Fruit fly (Drosophila melanogaster) S2 (cell line): Measurements from ENCODE around the gene CG12992.

Source experiments
- CG8478 ChIP-seq: fragments of >200 bp; optimal IDR thresholded peaks from 2 replicates; lab custom pipeline; 2018
- CTCF ChIP-seq, 2 experiments: fragments of >200 bp; optimal IDR thresholded peaks; 2 replicates each; lab custom pipeline; 2018

Gene CG12992

DNA sequence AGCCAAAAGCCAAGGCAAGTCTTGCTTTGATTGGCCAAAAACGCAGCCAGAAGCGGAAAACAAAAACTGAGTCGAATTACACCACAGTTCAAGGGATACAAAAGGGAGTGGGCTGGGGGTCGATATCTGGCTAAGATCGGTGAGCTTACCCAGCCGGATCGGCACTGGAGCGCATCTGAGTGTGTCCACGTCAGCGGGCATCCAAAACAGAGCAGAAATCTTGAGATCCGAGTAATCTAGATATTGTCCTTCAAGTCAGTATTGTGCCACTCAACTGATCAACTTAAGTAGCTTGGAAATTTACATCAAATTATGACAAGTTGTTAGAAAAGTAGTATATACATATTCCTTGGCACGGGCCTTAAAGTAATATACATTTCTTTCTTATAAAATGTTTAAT lies at the start of gene CG12992:
CG12992 (plus strand) TSS at position 301 of the 400 bp plus-strand sequence.
- TF ChIP-seq CG8478 (lab: Kevin White, UChicago) = no peak
- TF ChIP-seq CTCF (optimal IDR thresholded peaks at IDR 0.05; lab: Kevin White, UChicago) = no peak

DNA sequence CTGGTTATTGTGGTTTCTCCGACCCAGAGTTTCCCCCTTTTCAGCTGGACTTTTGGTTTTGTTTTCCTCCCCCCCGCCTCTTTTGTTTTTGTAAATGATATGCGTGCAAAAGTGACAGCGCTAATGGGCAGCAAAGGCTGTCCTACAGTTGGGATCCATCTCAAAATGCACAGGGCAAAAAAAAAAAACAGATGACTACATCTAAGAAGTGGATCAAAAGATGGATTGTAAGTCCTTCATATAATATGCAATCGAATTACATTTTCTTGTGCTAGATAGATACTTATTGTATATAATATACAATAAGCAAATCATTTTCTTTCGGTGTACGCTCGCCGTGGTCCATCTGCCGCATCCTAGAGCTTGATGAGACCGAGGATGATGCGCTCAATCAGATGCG lies 45.9 kb upstream of the CG12992 start:
- no peak for TF ChIP-seq CTCF (optimal IDR thresholded peaks at IDR 0.05; lab: Kevin White, UChicago)
- no peak for TF ChIP-seq CG8478 (lab: Kevin White, UChicago)

DNA sequence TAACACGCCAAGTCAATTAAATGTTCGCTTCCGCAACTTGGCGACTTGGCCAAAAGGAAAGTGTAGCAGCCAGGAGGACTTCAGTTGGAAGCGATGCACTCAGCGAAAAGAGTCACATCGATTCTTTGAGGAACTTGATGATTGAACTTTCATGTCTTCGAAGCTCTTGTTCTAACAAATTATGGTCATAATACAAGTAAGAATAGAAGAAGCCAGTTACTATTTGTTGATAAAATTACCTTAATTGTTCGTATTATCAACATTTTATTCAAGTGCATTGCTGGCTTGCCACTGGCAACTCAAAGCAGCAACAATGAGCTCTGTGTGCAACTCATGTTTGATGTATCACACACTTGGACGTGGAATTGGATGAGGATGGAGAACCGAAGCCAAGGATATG lies 45.3 kb upstream of the CG12992 start:
- TF ChIP-seq CG8478 (lab: Kevin White, UChicago) (no peak), CTCF (optimal IDR thresholded peaks at IDR 0.05; lab: Kevin White, UChicago) (no peak)

DNA sequence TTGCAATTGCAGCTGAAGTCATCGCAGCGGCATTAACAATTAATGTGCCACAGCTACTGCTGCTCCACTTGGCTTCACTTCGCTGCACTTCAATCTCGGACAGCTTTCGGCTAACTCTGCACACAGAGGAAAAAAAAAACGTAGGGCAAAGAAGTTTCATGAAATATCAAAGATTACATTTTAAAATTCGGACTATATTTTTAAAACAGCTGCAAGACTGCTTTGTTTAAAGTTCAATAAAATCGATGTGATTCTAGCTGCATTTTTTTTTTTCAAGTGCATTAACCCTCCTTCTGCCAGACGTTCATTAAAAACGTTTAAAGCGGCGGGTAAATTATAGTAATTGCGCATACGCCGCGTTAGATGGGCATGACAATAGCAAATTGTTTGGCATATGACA lies 44.3 kb upstream of the CG12992 start:
- no peak for TF ChIP-seq CTCF (optimal IDR thresholded peaks at IDR 0.05; lab: Kevin White, UChicago)
- no peak for TF ChIP-seq CG8478 (lab: Kevin White, UChicago)

DNA sequence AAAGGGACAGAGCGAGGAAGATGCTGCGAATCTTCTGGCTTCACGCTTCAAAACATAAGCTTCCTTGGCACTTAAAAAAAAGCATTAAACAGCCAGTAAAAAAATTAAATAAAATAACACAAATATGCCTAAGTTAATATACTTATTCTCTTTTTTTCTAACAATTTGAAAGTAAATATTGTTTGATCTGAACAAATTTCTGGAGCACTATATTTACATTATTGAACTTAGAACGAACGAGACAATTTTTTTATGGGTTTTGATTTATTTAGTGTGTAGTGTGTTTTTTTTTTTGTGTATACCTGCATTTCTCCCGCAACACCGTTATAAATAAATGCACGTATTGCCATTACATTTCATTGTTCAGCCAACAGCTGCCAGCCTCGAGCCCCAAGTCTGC lies 43.1 kb upstream of the CG12992 start:
- no peak for TF ChIP-seq CTCF (optimal IDR thresholded peaks at IDR 0.05; lab: Kevin White, UChicago)
- no peak for TF ChIP-seq CG8478 (lab: Kevin White, UChicago)

DNA sequence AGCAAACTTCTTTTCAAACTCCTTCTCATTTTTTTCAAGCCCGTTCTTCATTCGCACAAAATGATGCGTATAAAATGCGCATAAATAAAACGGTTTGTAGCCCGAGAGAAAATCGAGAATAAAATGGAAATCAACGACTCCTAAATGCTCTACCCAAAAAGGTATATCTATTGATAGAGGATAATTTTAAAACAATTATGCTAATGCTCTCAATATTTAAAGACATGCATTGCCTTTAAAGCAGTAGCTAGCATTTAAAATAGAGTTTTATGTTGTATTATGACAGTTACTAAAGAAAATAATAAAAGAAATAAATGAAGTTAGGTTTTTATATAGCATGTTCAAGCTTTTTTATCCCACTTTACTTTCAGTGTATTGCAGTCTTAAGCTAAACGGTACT lies 38.4 kb upstream of the CG12992 start:
- TF ChIP-seq CTCF (optimal IDR thresholded peaks at IDR 0.05; lab: Kevin White, UChicago) = no peak
- TF ChIP-seq CG8478 (lab: Kevin White, UChicago) = no peak

DNA sequence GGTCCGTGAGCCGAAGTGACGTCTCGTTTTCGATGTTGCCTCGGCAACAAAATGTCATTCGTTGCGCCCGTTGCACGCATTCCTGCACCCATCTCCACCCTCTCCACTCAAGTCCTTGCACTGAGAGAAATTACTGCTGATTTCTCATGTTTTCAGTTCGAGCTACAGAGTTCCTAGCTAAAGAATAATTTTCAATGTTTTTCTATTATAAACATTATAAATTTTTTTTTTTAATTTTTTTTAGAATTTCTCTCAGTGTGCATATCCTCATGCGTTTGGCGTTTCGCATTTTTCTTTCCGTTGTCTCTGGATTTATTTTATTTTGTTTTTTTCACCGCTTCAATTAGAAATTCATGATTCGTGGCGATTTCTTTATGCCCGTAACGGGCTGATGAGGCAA lies 37.7 kb upstream of the CG12992 start:
- TF ChIP-seq CTCF (optimal IDR thresholded peaks at IDR 0.05; lab: Kevin White, UChicago) (no peak), CG8478 (lab: Kevin White, UChicago) (no peak)

DNA sequence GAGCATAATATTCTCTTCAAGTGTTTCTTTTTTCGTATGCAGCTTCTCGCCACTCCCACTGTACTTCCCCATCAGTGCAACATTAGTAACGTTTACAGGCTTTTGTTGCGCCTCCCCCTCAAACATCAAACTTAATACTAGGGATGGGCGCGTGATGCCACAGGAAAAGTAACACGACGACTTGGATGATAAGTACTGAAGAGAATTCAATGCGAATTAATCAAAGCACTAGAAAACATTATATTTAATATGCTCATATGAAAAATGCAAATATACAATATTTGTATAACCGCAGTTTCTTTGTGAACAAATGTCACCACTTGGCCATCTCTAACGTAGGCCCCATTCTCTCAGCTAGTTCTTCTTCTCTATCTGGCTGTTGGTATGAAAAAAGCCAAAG lies 33.5 kb upstream of the CG12992 start:
- TF ChIP-seq CTCF (optimal IDR thresholded peaks at IDR 0.05; lab: Kevin White, UChicago) = no peak
- no peak for TF ChIP-seq CG8478 (lab: Kevin White, UChicago)

DNA sequence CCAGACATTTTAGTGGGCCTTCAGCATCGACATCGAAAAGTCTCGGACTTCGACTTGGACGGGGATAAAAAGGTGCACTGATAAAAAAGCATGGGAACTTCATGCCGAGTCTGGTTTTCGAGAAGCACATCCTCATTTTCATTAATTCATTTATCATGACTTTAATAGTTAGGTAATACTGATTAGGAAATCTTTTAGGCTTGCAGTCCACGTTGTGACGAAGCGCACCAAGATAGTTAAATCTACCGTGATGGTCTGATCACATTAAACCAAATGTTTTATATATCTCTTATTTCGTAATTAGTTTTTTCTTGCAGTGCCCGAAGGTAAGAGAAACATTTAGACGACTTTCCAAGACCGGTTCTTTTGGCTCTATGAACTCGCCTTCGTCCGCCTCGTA lies 30.0 kb upstream of the CG12992 start:
- TF ChIP-seq CTCF (optimal IDR thresholded peaks at IDR 0.05; lab: Kevin White, UChicago) (no peak), CG8478 (lab: Kevin White, UChicago) (no peak)

DNA sequence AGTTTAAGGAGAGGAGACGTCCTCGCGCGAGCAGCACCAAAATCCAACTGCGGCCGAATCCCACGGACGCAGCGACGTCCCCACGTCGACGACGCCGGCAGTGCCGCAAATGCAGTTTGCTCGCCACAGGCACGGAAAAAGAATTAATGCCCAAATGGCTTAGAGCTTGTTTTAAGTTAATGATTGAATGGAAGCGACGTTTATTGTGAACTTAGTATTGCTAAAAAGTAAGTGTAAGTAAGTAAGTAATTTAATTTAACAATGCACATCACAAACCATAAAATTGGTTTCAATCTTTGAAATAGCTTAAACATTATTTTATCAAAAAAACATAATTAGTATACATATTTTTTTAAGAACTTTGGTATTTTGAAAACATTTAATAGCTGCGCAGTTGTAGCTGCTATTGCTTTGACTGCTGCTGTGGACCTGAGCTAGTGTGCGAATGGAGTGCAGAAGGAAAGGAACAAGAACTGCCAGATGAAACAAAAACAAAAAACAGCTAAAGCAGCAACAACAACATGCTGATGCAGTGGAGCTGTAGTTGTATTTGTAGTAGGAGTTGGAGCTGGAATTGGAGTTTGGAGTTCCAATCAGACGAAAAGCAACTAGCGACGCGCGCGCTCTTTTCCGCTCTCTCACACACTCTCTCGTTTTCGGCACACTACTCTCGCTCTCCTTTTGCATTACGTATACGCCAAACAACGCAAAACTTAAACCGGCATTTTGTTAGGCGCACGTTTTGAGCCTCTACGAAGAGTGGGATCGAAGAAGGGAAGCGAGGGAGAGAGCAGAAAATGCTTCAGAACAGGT lies 27.3 kb upstream of the CG12992 start, which contains the start of gene CG43658:
CG43658 (minus strand) TSS at position 51 of the 813 bp plus-strand sequence.
- TF ChIP-seq CG8478 (lab: Kevin White, UChicago) (no peak), CTCF (optimal IDR thresholded peaks at IDR 0.05; lab: Kevin White, UChicago) (no peak)

DNA sequence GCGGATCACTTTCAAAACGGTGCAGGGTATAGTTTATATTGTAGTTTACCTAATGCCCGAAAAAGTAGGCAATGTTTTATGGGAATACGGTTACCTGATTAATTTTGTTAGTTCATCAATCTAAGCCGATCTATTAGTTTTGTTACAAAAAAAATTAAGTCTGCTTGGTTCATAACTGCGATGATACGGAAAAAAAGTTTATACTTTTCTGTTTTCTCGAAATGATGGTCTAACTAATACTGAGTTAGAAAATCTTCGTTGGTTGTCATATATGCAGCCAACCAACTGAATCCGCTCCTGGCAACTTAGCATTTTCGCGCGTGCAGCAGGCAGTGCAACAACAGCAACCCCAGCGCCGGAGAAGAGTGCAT lies 26.7 kb upstream of the CG12992 start:
- TF ChIP-seq CG8478 (lab: Kevin White, UChicago) (no peak), CTCF (optimal IDR thresholded peaks at IDR 0.05; lab: Kevin White, UChicago) (no peak)

DNA sequence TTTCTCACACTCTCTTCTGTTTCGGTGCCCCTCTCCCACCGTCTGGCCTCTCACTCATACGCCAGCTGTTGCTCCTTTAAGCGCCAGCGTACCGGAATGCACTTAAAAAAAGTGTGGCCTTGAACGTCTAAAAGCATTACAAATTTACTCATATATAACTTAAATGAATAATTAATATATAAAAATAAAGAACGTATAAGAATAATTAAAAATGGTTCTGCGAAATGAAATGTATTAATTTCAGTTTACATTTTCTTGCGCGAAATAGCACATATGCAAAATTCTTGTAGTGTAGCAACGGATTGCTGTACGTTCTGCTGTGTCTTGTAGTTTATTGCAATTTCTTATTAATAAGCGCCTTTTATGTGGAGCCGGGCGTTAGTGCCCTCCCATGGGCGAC lies 26.1 kb upstream of the CG12992 start:
- TF ChIP-seq CTCF (optimal IDR thresholded peaks at IDR 0.05; lab: Kevin White, UChicago) = no peak
- no peak for TF ChIP-seq CG8478 (lab: Kevin White, UChicago)

DNA sequence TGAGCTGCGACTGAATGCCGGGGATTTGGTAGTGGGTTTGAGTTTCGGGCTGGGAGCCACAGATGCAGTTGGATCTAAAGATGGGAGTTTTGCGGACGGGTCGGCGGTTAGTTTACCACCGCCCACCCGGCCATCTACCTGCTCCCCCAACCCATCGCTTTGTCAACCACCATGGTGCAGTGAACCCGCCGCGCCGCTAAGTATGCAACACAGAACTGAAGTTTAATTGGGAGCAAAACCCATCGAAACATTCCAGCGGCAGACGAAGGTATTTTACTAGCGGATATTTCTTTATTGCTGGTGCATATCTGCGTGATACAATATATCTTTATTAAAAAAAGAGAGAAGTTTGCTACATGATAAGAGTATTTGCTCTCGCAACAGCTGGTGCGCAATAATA lies 22.5 kb upstream of the CG12992 start:
- TF ChIP-seq CTCF (optimal IDR thresholded peaks at IDR 0.05; lab: Kevin White, UChicago) (no peak), CG8478 (lab: Kevin White, UChicago) (no peak)

DNA sequence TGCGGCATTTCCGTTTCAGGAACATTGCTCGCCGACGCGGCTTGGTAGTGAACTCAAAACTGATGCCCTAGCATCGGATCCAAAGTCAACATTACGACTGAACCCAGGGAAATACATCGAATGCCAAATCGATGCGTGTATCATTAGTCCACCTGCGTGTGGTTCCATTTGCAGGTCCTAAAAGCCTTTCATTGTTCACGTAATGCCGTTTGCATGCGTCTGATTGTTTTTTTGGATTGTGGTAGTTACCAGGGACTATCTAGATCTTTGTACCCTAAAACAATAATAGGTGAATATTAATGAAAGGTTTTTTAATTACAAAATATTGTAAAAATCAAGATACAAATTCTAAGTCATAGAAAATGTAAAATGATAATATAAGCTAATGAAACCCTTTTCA lies 19.5 kb upstream of the CG12992 start, which contains the start of gene ppk23:
ppk23 (minus strand) TSS at position 101 of the 400 bp plus-strand sequence.
- TF ChIP-seq CTCF (optimal IDR thresholded peaks at IDR 0.05; lab: Kevin White, UChicago) (no peak), CG8478 (lab: Kevin White, UChicago) (no peak)

DNA sequence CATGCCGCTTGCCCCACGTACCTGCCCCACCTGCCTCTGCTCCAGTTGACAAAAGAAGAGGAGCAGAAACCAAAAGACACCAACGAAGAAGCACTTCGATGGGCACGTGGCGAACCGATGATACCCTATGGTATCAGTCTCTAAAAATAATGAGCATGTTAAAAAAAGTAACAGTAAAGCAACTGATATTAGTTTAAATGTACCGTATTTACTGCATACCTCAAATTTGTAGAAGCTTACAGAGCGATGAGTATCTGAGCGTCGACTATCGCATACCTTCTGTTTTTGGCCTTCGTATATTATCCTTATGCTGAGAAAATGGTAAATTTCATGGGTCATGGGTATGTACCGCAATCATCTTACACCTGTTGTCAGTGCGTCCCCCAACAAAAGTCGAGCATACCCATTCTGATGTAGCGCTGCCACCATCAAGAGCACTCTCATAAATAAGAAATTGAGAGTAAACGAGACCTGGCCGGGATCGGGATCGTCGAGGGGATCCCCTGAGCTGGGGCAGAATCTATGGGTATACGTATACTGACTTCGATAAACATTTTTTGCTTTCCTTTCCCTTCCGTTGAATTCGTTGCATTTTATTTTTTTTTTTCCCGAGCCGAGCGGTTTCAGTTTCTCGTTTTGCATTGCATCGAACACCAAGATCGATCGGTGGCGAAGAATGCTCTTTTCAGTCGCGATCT lies 17.6 kb upstream of the CG12992 start:
- TF ChIP-seq CTCF (optimal IDR thresholded peaks at IDR 0.05; lab: Kevin White, UChicago) (no peak), CG8478 (lab: Kevin White, UChicago) (no peak)
